Fruit fly (Drosophila melanogaster) whole organism, embryonic: Measurements from ENCODE around the gene RhoGAP18B.

Experiments
- Antp ChIP-seq: fragments of 200-800 bp; sonication (Bioruptor generic); optimal IDR thresholded peaks from 3 replicates; lab custom pipeline; 2016; ENCODE audit warnings: missing biosample characterization, missing genetic modification characterization
- BtbVII ChIP-seq: fragments of 200-800 bp; sonication (Bioruptor generic); optimal IDR thresholded peaks from 3 replicates; lab custom pipeline; 2017; ENCODE audit warnings: missing biosample characterization, mild to moderate bottlenecking, missing genetic modification characterization
- CG10147 ChIP-seq: fragments of 200-800 bp; sonication (Bioruptor generic); optimal IDR thresholded peaks from 2 replicates; lab custom pipeline; 2019; ENCODE audit warnings: missing biosample characterization, mild to moderate bottlenecking, missing genetic modification characterization, moderate library complexity
- CG11247 ChIP-seq: fragments of 200-800 bp; sonication (Bioruptor generic); IDR thresholded peaks from 2 replicates; pipeline ENCODE4 v1.3.6; 2022; ENCODE audit warnings: missing biosample characterization, missing genetic modification characterization
- CG11504 ChIP-seq: fragments of 200-800 bp; sonication (Bioruptor generic); optimal IDR thresholded peaks from 3 replicates; lab custom pipeline; 2019; ENCODE audit warnings: missing biosample characterization, mild to moderate bottlenecking, missing genetic modification characterization, moderate library complexity
- CG12744 ChIP-seq: fragments of 200-800 bp; sonication (Bioruptor generic); optimal IDR thresholded peaks from 2 replicates; lab custom pipeline; 2016; ENCODE audit warnings: missing biosample characterization, missing genetic modification characterization
- CG12769 ChIP-seq: fragments of 200-800 bp; sonication (Bioruptor generic); optimal IDR thresholded peaks from 2 replicates; lab custom pipeline; 2019; ENCODE audit warnings: missing biosample characterization, mild to moderate bottlenecking, missing genetic modification characterization, moderate library complexity
- CG16779 ChIP-seq: fragments of 200-800 bp; sonication (Bioruptor generic); IDR thresholded peaks from 2 replicates; pipeline ENCODE4 v1.3.6; 2022; ENCODE audit warnings: missing biosample characterization, missing genetic modification characterization
- CG17385 ChIP-seq: fragments of 200-800 bp; sonication (Bioruptor generic); optimal IDR thresholded peaks from 3 replicates; lab custom pipeline; 2018; ENCODE audit warnings: missing biosample characterization, mild to moderate bottlenecking, missing genetic modification characterization
- CG18599 ChIP-seq: fragments of 200-800 bp; sonication (Bioruptor generic); optimal IDR thresholded peaks from 3 replicates; lab custom pipeline; 2017; ENCODE audit warnings: missing biosample characterization, missing genetic modification characterization, mild to moderate bottlenecking, moderate library complexity, missing genetic modification reagents
- CG34224 ChIP-seq: fragments of 200-800 bp; sonication (Bioruptor generic); IDR thresholded peaks from 3 replicates; pipeline ENCODE4 v1.3.6; 2022; ENCODE audit warnings: missing biosample characterization, missing genetic modification characterization; ENCODE audit not compliant: partially characterized antibody
- CG3726 ChIP-seq: fragments of 200-800 bp; sonication (Bioruptor generic); IDR thresholded peaks from 3 replicates; pipeline ENCODE4, ENCODE4 v1.3.6; 2022; ENCODE audit warnings: missing biosample characterization, missing genetic modification characterization
- CG3838 ChIP-seq: fragments of 200-800 bp; sonication (Bioruptor generic); optimal IDR thresholded peaks from 3 replicates; lab custom pipeline; 2016; ENCODE audit warnings: missing biosample characterization, missing genetic modification characterization
- CG4424 ChIP-seq: fragments of 200-800 bp; sonication (Bioruptor generic); optimal IDR thresholded peaks from 3 replicates; lab custom pipeline; 2016; ENCODE audit warnings: missing biosample characterization, missing genetic modification characterization
- CG4617 ChIP-seq: fragments of 200-800 bp; sonication (Bioruptor generic); optimal IDR thresholded peaks from 3 replicates; lab custom pipeline; 2016; ENCODE audit warnings: missing biosample characterization, missing genetic modification characterization, borderline replicate concordance
- CG4707 ChIP-seq: fragments of 200-800 bp; sonication (Bioruptor generic); optimal IDR thresholded peaks from 2 replicates; lab custom pipeline; 2018; ENCODE audit warnings: missing biosample characterization, mild to moderate bottlenecking, missing genetic modification characterization, moderate library complexity
- CG6254 ChIP-seq: fragments of 200-800 bp; sonication (Bioruptor generic); optimal IDR thresholded peaks from 3 replicates; lab custom pipeline; 2017; ENCODE audit warnings: mild to moderate bottlenecking, missing biosample characterization, missing genetic modification reagents, missing genetic modification characterization
- CG6791 ChIP-seq: fragments of 200-800 bp; sonication (Bioruptor generic); IDR thresholded peaks from 3 replicates; pipeline ENCODE4 v1.3.6; 2022; ENCODE audit warnings: missing biosample characterization, missing genetic modification characterization; ENCODE audit not compliant: partially characterized antibody
- CG7745 ChIP-seq: fragments of 200-800 bp; sonication (Bioruptor generic); optimal IDR thresholded peaks from 2 replicates; lab custom pipeline; 2018; ENCODE audit warnings: missing biosample characterization, mild to moderate bottlenecking, missing genetic modification characterization, moderate library complexity
- Dek ChIP-seq: fragments of 200-800 bp; sonication (Bioruptor generic); optimal IDR thresholded peaks from 3 replicates; lab custom pipeline; 2019; ENCODE audit warnings: missing biosample characterization, mild to moderate bottlenecking, missing genetic modification characterization, moderate library complexity
- Dip2 ChIP-seq: fragments of 200-800 bp; sonication (Bioruptor generic); IDR thresholded peaks from 2 replicates; pipeline ENCODE4 v1.3.6; 2022; ENCODE audit warnings: missing biosample characterization, missing genetic modification characterization
- Dip3 ChIP-seq: fragments of 200-800 bp; sonication (Bioruptor generic); optimal IDR thresholded peaks from 3 replicates; lab custom pipeline; 2016; ENCODE audit warnings: missing biosample characterization, missing genetic modification characterization
- Dll ChIP-seq: fragments of 200-800 bp; sonication (Bioruptor generic); IDR thresholded peaks from 4 replicates; pipeline ENCODE4 v1.3.6; 2022; ENCODE audit warnings: missing biosample characterization, missing genetic modification characterization; ENCODE audit not compliant: partially characterized antibody
- Dref ChIP-seq: fragments of 200-800 bp; sonication (Bioruptor generic); IDR thresholded peaks from 2 replicates; pipeline ENCODE4 v1.3.6; 2022; ENCODE audit warnings: missing biosample characterization, missing genetic modification characterization
- E2f1 ChIP-seq: fragments of 200-800 bp; sonication (Bioruptor generic); IDR thresholded peaks from 2 replicates; pipeline ENCODE4 v1.3.6; 2022; ENCODE audit warnings: missing biosample characterization, missing genetic modification characterization
- Gsc ChIP-seq: fragments of 200-800 bp; sonication (Bioruptor generic); IDR thresholded peaks from 2 replicates; pipeline ENCODE4 v1.3.6; 2022; ENCODE audit warnings: missing biosample characterization, missing genetic modification characterization
- HHEX ChIP-seq: fragments of 200-800 bp; sonication (Bioruptor generic); optimal IDR thresholded peaks from 3 replicates; lab custom pipeline; 2017; ENCODE audit warnings: missing biosample characterization, mild to moderate bottlenecking, missing genetic modification characterization, missing genetic modification reagents
- Six4 ChIP-seq: fragments of 200-800 bp; sonication (Bioruptor generic); optimal IDR thresholded peaks from 2 replicates; lab custom pipeline; 2016; ENCODE audit warnings: missing biosample characterization, missing genetic modification characterization
- Sox102F ChIP-seq: fragments of 200-800 bp; sonication (Bioruptor generic); optimal IDR thresholded peaks from 2 replicates; lab custom pipeline; 2018; ENCODE audit warnings: missing biosample characterization, mild to moderate bottlenecking, missing genetic modification characterization, moderate library complexity
- Spps ChIP-seq: fragments of 200-800 bp; sonication (Bioruptor generic); optimal IDR thresholded peaks from 2 replicates; lab custom pipeline; 2018; ENCODE audit warnings: missing biosample characterization, mild to moderate bottlenecking, missing genetic modification characterization
- ab ChIP-seq: fragments of 200-800 bp; sonication (Bioruptor generic); optimal IDR thresholded peaks from 2 replicates; lab custom pipeline; 2016; ENCODE audit warnings: missing biosample characterization, missing genetic modification characterization
- bowl ChIP-seq: fragments of 200-800 bp; sonication (Bioruptor generic); IDR thresholded peaks from 2 replicates; pipeline ENCODE4 v1.3.6; 2022; ENCODE audit warnings: missing biosample characterization, missing genetic modification characterization
- cg ChIP-seq: fragments of 200-800 bp; sonication (Bioruptor generic); optimal IDR thresholded peaks from 3 replicates; lab custom pipeline; 2019; ENCODE audit warnings: missing biosample characterization, mild to moderate bottlenecking, missing genetic modification characterization, moderate library complexity
- chn ChIP-seq: fragments of 200-800 bp; sonication (Bioruptor generic); optimal IDR thresholded peaks from 2 replicates; lab custom pipeline; 2016; ENCODE audit warnings: missing biosample characterization, missing genetic modification characterization
- dysf ChIP-seq: fragments of 200-800 bp; sonication (Bioruptor generic); IDR thresholded peaks from 3 replicates; pipeline ENCODE4 v1.3.6; 2022; ENCODE audit warnings: missing biosample characterization, missing genetic modification characterization
- ewg ChIP-seq: fragments of 200-800 bp; sonication (Bioruptor generic); optimal IDR thresholded peaks from 3 replicates; lab custom pipeline; 2017; ENCODE audit warnings: mild to moderate bottlenecking, missing biosample characterization, missing genetic modification reagents, missing genetic modification characterization
- fd64A ChIP-seq: fragments of 200-800 bp; sonication (Bioruptor generic); optimal IDR thresholded peaks from 3 replicates; lab custom pipeline; 2018; ENCODE audit warnings: missing biosample characterization, mild to moderate bottlenecking, missing genetic modification characterization
- hth ChIP-seq: fragments of >200 bp; optimal IDR thresholded peaks from 2 replicates; lab custom pipeline; 2017; ENCODE audit warnings: inconsistent platforms
- jumu ChIP-seq: fragments of 200-800 bp; sonication (Bioruptor generic); optimal IDR thresholded peaks from 3 replicates; lab custom pipeline; 2016; ENCODE audit warnings: missing biosample characterization, missing genetic modification characterization
- knrl ChIP-seq: fragments of 200-800 bp; sonication (Bioruptor generic); IDR thresholded peaks from 3 replicates; pipeline ENCODE4 v1.3.6; 2022; ENCODE audit warnings: missing biosample characterization, missing genetic modification characterization; ENCODE audit not compliant: partially characterized antibody
- maf-S ChIP-seq: fragments of 200-800 bp; sonication (Bioruptor generic); optimal IDR thresholded peaks from 2 replicates; lab custom pipeline; 2016; ENCODE audit warnings: missing biosample characterization, missing genetic modification characterization
- nerfin-1 ChIP-seq: fragments of 200-800 bp; sonication (Bioruptor generic); optimal IDR thresholded peaks from 3 replicates; lab custom pipeline; 2019; ENCODE audit warnings: missing biosample characterization, mild to moderate bottlenecking, missing genetic modification characterization, moderate library complexity
- otp ChIP-seq: fragments of 200-800 bp; sonication (Bioruptor generic); IDR thresholded peaks from 3 replicates; pipeline ENCODE4, ENCODE4 v1.3.6; 2022; ENCODE audit warnings: missing biosample characterization, missing genetic modification characterization
- pum ChIP-seq: fragments of 200-800 bp; sonication (Bioruptor generic); optimal IDR thresholded peaks from 2 replicates; lab custom pipeline; 2016; ENCODE audit warnings: missing biosample characterization, missing genetic modification characterization
- row ChIP-seq: fragments of 200-800 bp; sonication (Bioruptor generic); IDR thresholded peaks from 3 replicates; pipeline ENCODE4 v1.3.6; 2022; ENCODE audit warnings: missing biosample characterization, missing genetic modification characterization
- schlank ChIP-seq: fragments of 200-800 bp; sonication (Bioruptor generic); optimal IDR thresholded peaks from 2 replicates; lab custom pipeline; 2018; ENCODE audit warnings: missing biosample characterization, mild to moderate bottlenecking, missing genetic modification characterization
- slou ChIP-seq: fragments of 200-800 bp; sonication (Bioruptor generic); optimal IDR thresholded peaks from 3 replicates; lab custom pipeline; 2016; ENCODE audit warnings: missing biosample characterization, missing genetic modification characterization
- tio ChIP-seq: fragments of 200-800 bp; sonication (Bioruptor generic); optimal IDR thresholded peaks from 2 replicates; lab custom pipeline; 2017; ENCODE audit warnings: missing biosample characterization, missing genetic modification characterization, inconsistent platforms
- tup ChIP-seq: fragments of 200-800 bp; sonication (Bioruptor generic); optimal IDR thresholded peaks from 2 replicates; lab custom pipeline; 2016; ENCODE audit warnings: missing biosample characterization, mild to moderate bottlenecking, missing genetic modification characterization, moderate library complexity
- twi ChIP-seq: fragments of 200-800 bp; optimal IDR thresholded peaks from 2 replicates; lab custom pipeline; 2019; ENCODE audit warnings: missing biosample characterization, mild to moderate bottlenecking, missing genetic modification characterization, moderate library complexity
- usp ChIP-seq: fragments of >200 bp; optimal IDR thresholded peaks from 2 replicates; lab custom pipeline; 2017; ENCODE audit warnings: missing biosample characterization, missing genetic modification characterization
- yki ChIP-seq: fragments of >200 bp; optimal IDR thresholded peaks from 3 replicates; lab custom pipeline; 2018

Gene RhoGAP18B

dm6 chrX:19164726-19165125, 2.2 kb downstream of the RhoGAP18B start (continued):
- no peak for TF ChIP-seq Spps (tag; lab: Kevin White, UChicago)
- TF ChIP-seq Dll (GFP tag; lab: Robert Waterston, UW) = no peak
- no peak for TF ChIP-seq CG7745 (tag; lab: Kevin White, UChicago)
- peak; percentile 37 for TF ChIP-seq tio (GFP tag; lab: Kevin White, UChicago)
- no peak for TF ChIP-seq knrl (GFP tag; lab: Robert Waterston, UW)
- TF ChIP-seq nerfin-1 (tag; lab: Kevin White, UChicago) = no peak
- no peak for TF ChIP-seq ab (GFP tag; lab: Kevin White, UChicago)
- peak; percentile 60 for TF ChIP-seq CG11504
- no peak for TF ChIP-seq chn
- TF ChIP-seq Dip2 (GFP tag; lab: Robert Waterston, UW) = no peak
- peak; percentile 27 for TF ChIP-seq CG4424 (GFP tag; lab: Kevin White, UChicago)
- TF ChIP-seq tup = no peak
- peak; percentile 3 for TF ChIP-seq Dip3
- 0 out of 3 replicates have a peak, but pooled peaks have one; percentile 32 for TF ChIP-seq row (GFP tag; lab: Robert Waterston, UW)
- no peak for TF ChIP-seq CG12744 (GFP tag; lab: Kevin White, UChicago)
- no peak for TF ChIP-seq CG16779
- peak; percentile 34; the same call in 2 of the 3 replicates for TF ChIP-seq dysf (GFP tag; lab: Robert Waterston, UW)
- no peak for TF ChIP-seq CG12769
- no peak for TF ChIP-seq CG10147
- TF ChIP-seq CG6254 = no peak
- TF ChIP-seq yki = no peak
- TF ChIP-seq BtbVII = no peak
- no peak for TF ChIP-seq E2f1 (GFP tag; lab: Robert Waterston, UW)
- no peak for TF ChIP-seq slou (GFP tag; lab: Kevin White, UChicago)
- no peak for TF ChIP-seq otp (GFP tag; lab: Robert Waterston, UW)
- no peak for TF ChIP-seq CG18599
- TF ChIP-seq jumu = peak; percentile 7
- TF ChIP-seq fd64A (GFP tag; lab: Kevin White, UChicago) = no peak
- no peak for TF ChIP-seq CG3838 (GFP tag; lab: Kevin White, UChicago)
- no peak for TF ChIP-seq CG3726
- TF ChIP-seq maf-S (GFP tag; lab: Kevin White, UChicago) = no peak
- TF ChIP-seq HHEX (GFP tag; lab: Kevin White, UChicago) = peak; percentile 23
- TF ChIP-seq CG6791 (GFP tag; lab: Robert Waterston, UW) = no peak
- peak; percentile 25 for TF ChIP-seq Antp (GFP tag; lab: Kevin White, UChicago)
- no peak for TF ChIP-seq CG11247 (GFP tag; lab: Robert Waterston, UW)
- no peak for TF ChIP-seq hth (lab: Kevin White, UChicago)
- TF ChIP-seq Six4 (GFP tag; lab: Kevin White, UChicago) = no peak
- TF ChIP-seq cg (GFP tag; lab: Kevin White, UChicago) = no peak
- no peak for TF ChIP-seq usp (GFP tag; lab: Kevin White, UChicago)
- no peak for TF ChIP-seq Dek (tag; lab: Kevin White, UChicago)
- TF ChIP-seq CG4707 (GFP tag; lab: Kevin White, UChicago) = no peak
- TF ChIP-seq CG34224 = no peak
- TF ChIP-seq Gsc = no peak
- TF ChIP-seq CG17385 (GFP tag; lab: Kevin White, UChicago) = peak; percentile 1
- no peak for TF ChIP-seq ewg (GFP tag; lab: Kevin White, UChicago)
- no peak for TF ChIP-seq schlank (tag; lab: Kevin White, UChicago)
- peak; percentile 58 for TF ChIP-seq Sox102F
- no peak for TF ChIP-seq bowl (GFP tag; lab: Robert Waterston, UW)
- no peak for TF ChIP-seq twi (tag; lab: Kevin White, UChicago)
- no peak for TF ChIP-seq CG4617
- TF ChIP-seq pum (GFP tag; lab: Kevin White, UChicago) = peak; percentile 15
- TF ChIP-seq Dref = no peak
